Fruit fly (Drosophila melanogaster) whole organism, prepupa: ENCODE measurements around the gene fh.

ENCODE experiments used
- Blimp-1 ChIP-seq: fragments of 200-800 bp; sonication (Bioruptor generic); optimal IDR thresholded peaks from 3 replicates; lab custom pipeline; 2017; ENCODE audit warnings: missing biosample characterization, missing genetic modification characterization, mild to moderate bottlenecking, moderate library complexity, missing genetic modification reagents
- CG11902 ChIP-seq: fragments of 200-800 bp; sonication (Bioruptor generic); optimal IDR thresholded peaks from 3 replicates; lab custom pipeline; 2016; ENCODE audit warnings: missing biosample characterization, missing genetic modification characterization
- CG16779 ChIP-seq: fragments of 200-800 bp; sonication (Bioruptor generic); optimal IDR thresholded peaks from 3 replicates; lab custom pipeline; 2017; ENCODE audit warnings: missing biosample characterization, mild to moderate bottlenecking, missing genetic modification characterization
- CG6854 ChIP-seq: fragments of 200-800 bp; sonication (Bioruptor generic); optimal IDR thresholded peaks from 2 replicates; lab custom pipeline; 2017; ENCODE audit warnings: missing biosample characterization, mild to moderate bottlenecking, missing genetic modification characterization
- CG7368 ChIP-seq: fragments of 200-800 bp; sonication (Bioruptor generic); optimal IDR thresholded peaks from 3 replicates; lab custom pipeline; 2016; ENCODE audit warnings: missing biosample characterization, missing genetic modification characterization
- Eip78C ChIP-seq: fragments of 200-800 bp; sonication (Bioruptor generic); peaks from one replicate; lab custom pipeline; 2016; ENCODE audit warnings: missing biosample characterization, missing genetic modification characterization
- Hr4 ChIP-seq: fragments of 200-800 bp; sonication (Bioruptor generic); optimal IDR thresholded peaks from 3 replicates; lab custom pipeline; 2016; ENCODE audit warnings: missing biosample characterization, missing genetic modification characterization
- acj6 ChIP-seq: fragments of 200-800 bp; sonication (Bioruptor generic); optimal IDR thresholded peaks from 3 replicates; lab custom pipeline; 2016; ENCODE audit warnings: missing biosample characterization, missing genetic modification characterization
- fd59A ChIP-seq: fragments of 200-800 bp; sonication (Bioruptor generic); optimal IDR thresholded peaks from 2 replicates; lab custom pipeline; 2017; ENCODE audit warnings: missing biosample characterization, mild to moderate bottlenecking, missing genetic modification characterization, missing genetic modification reagents
- svp ChIP-seq: fragments of 200-800 bp; sonication (Bioruptor generic); peaks from one replicate; lab custom pipeline; 2016; ENCODE audit warnings: missing biosample characterization, missing genetic modification characterization

DNA sequence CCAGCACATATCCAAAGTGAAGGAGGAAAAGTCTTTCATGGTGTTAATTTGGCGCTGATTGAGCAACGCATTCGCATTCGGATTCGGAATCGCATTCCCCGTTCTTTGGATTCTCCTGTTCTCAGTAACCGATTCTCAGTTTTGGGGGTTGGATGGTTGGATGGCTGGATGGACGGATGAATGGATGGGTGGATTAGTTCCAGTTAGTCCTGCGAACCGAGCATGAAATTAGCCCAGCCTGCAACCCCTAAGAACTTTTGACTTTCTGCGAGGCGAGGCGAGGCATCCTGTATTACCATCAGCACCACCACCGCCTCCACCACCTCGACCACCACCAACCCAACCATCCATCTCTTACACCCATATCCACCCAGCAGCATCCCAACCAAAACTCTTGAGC is 18.6 kb downstream of the fh start:
- TF ChIP-seq CG11902 (GFP tag; lab: Kevin White, UChicago) (no peak), Eip78C (no peak), CG6854 (GFP tag; lab: Kevin White, UChicago) (no peak), fd59A (no peak), Hr4 (no peak), acj6 (GFP tag; lab: Kevin White, UChicago) (no peak), CG7368 (no peak), svp (no peak), Blimp-1 (no peak), CG16779 (no peak)
